Worm (Caenorhabditis elegans) whole organism, L1 larva: ENCODE data around the gene rnp-4.

Experiments
- aly-2 ChIP-seq: fragments of 150-350 bp; optimal IDR thresholded peaks from 2 replicates; lab custom pipeline; 2014; ENCODE audit warnings: missing biosample characterization, missing genetic modification characterization
- efl-1 ChIP-seq, 4 experiments: fragments of 150-350 bp; optimal IDR thresholded peaks in 3 of 4; peaks in 1 of 4; 1 replicate in 1 of 4; 2 replicates in 3 of 4; lab custom pipeline; 2014; ENCODE audit warnings: missing biosample characterization in 2 of 4, missing genetic modification characterization in 2 of 4, missing genetic modification reagents in 2 of 4
- fos-1 ChIP-seq: fragments of 150-350 bp; optimal IDR thresholded peaks from 2 replicates; lab custom pipeline; 2014; ENCODE audit warnings: missing biosample characterization, missing genetic modification characterization
- tlp-1 ChIP-seq: fragments of 150-350 bp; optimal IDR thresholded peaks from 2 replicates; lab custom pipeline; 2014; ENCODE audit warnings: missing biosample characterization, missing genetic modification characterization
- xbp-1 ChIP-seq: sonication (generic microtip); optimal IDR thresholded peaks from 2 replicates; lab custom pipeline; 2016; ENCODE audit warnings: missing genetic modification characterization, missing compliant biosample characterization

ce11 chrIII:4359900-4360299 is 46.2 kb upstream of the rnp-4 start:
- TF ChIP-seq aly-2 (tag; lab: Kevin White, UChicago) (no peak), xbp-1 (tag; lab: Kevin White, UChicago) (no peak), efl-1 (optimal IDR thresholded peaks at IDR 0.05; lab: Kevin White, UChicago) (no peak), efl-1 (GFP tag; optimal IDR thresholded peaks at IDR 0.05 in 1 of 2; lab: Kevin White, UChicago) (no peak), fos-1 (tag; lab: Kevin White, UChicago) (no peak), tlp-1 (no peak)
